Worm (Caenorhabditis elegans): ENCODE measurements around the gene ZK688.7.

ce11 chrIII:7911621-7912020 is at the start of gene ZK688.7:
- no peak for TF ChIP-seq nhr-237 (tag; optimal IDR thresholded peaks at IDR 0.05)
- TF ChIP-seq fkh-10 (GFP tag; optimal IDR thresholded peaks at IDR 0.05), result no peak
- no peak for TF ChIP-seq F49E8.2 (tag; optimal IDR thresholded peaks at IDR 0.05; ENCODE audit: borderline replicate concordance)
- TF ChIP-seq hif-1 (tag; optimal IDR thresholded peaks at IDR 0.05), result no peak
- no peak for TF ChIP-seq lin-13 (GFP tag; optimal IDR thresholded peaks at IDR 0.05)
- no peak for TF ChIP-seq unc-39 (tag; optimal IDR thresholded peaks at IDR 0.05)
- no peak for TF ChIP-seq lin-15B (tag; optimal IDR thresholded peaks at IDR 0.05)
- TF ChIP-seq lsy-2 (tag; optimal IDR thresholded peaks at IDR 0.05), result peak in 1 of 2 experiments; percentile 29
- TF ChIP-seq hmg-1.1 (GFP tag; IDR thresholded peaks at IDR 0.05), result no peak
- no peak for TF ChIP-seq lin-39 (tag; optimal IDR thresholded peaks at IDR 0.05)
- no peak for TF ChIP-seq zfp-3 (GFP tag; conservative IDR thresholded peaks at IDR 0.05)
- no peak for TF ChIP-seq unc-130 (GFP tag; optimal IDR thresholded peaks at IDR 0.05)
- peak; percentile 60 for TF ChIP-seq nhr-28 (tag; optimal IDR thresholded peaks at IDR 0.05)
- no peak for TF ChIP-seq lin-29 (GFP tag; IDR thresholded peaks at IDR 0.05)

All from whole organism, L4 larva.